Worm (Caenorhabditis elegans): ENCODE data around the gene F59A6.12.

The F59A6.12 gene

DNA sequence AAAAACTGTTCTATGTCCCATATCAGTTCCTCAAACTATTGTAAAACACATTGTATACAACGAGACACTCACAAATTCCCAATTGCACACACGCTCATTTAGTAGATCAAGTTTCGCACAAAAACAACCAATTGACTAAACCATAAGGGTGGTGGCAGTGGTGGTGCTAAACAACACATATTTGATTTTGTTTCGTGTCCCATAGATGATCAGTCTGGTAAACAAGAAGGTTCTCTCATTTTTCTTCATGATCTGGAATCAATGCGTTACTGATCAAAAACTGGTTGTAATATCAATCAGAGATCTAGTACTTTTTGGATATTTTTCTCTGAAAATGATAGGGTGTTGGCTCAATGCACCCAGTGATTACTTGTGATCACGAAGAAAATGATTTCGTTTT lies 6.7 kb upstream of the F59A6.12 start:
- TF ChIP-seq mxl-3 (GFP tag; optimal IDR thresholded peaks at IDR 0.05), result no peak
- TF ChIP-seq saeg-2 (GFP tag; IDR thresholded peaks at IDR 0.05), result no peak
- peak in 1 of 2 experiments; percentile 77 for TF ChIP-seq unc-62 (GFP tag; optimal IDR thresholded peaks at IDR 0.05 in 1 of 2)
- no peak for TF ChIP-seq unc-62 (tag; optimal IDR thresholded peaks at IDR 0.05)
- TF ChIP-seq mep-1 (tag; optimal IDR thresholded peaks at IDR 0.05), result no peak
- peak; percentile 24 for TF ChIP-seq aha-1 (tag)
- no peak for TF ChIP-seq ztf-11 (tag; optimal IDR thresholded peaks at IDR 0.05)

DNA sequence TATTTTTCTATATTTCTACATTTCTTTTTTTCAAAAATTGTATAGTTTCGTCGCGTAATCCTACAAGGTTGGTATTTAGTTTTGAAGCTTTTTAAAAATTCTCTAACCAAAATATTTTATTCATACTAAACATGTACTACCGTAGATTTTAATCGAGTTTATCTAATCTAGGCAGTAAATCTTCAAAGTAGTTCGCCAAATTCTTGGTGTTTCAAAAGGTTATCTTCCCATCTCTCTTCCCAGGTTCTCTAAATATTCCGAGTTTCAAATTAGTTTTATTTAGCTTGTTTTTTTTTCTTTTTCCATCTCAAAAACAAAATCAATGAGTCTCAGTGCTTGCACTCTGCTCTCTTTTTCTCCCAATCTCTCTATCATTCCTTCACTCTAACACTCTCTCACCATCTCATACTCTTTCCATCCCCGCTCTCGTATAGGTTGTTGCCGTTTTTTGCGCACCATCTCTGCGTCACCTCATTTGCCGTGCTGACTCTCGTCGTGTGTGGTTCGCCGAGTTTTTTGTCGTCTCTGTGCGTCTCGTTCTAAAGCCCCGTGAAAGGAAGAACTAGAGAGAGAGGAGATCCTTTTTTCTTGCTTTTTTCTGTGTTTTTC lies 5.2 kb upstream of the F59A6.12 start:
- TF ChIP-seq ceh-20 (GFP tag; IDR thresholded peaks at IDR 0.05) (peak; percentile 44), D1046.2 (GFP tag; IDR thresholded peaks at IDR 0.05) (no peak), dve-1 (tag; optimal IDR thresholded peaks at IDR 0.05; ENCODE audit: insufficient read depth) (peak; percentile 78), hmg-1.1 (GFP tag; IDR thresholded peaks at IDR 0.05) (peak; percentile 89), ctbp-1 (GFP tag; IDR thresholded peaks at IDR 0.05) (peak; percentile 71), hlh-30 (tag; optimal IDR thresholded peaks at IDR 0.05; ENCODE audit: insufficient read depth) (peak; percentile 77), dpl-1 (GFP tag; optimal IDR thresholded peaks at IDR 0.05) (peak; percentile 60), nhr-11 (tag; optimal IDR thresholded peaks at IDR 0.05) (peak; percentile 63), fkh-10 (GFP tag; optimal IDR thresholded peaks at IDR 0.05) (peak; percentile 58), arid-1 (GFP tag; conservative IDR thresholded peaks at IDR 0.05) (0 out of 2 replicates have a peak, but pooled peaks have one; percentile 23), F37D6.2 (tag; optimal IDR thresholded peaks at IDR 0.05) (peak; percentile 5), rbr-2 (tag; optimal IDR thresholded peaks at IDR 0.05) (peak; percentile 84), madf-9 (GFP tag; conservative IDR thresholded peaks at IDR 0.05) (0 out of 2 replicates have a peak, but pooled peaks have one; percentile 5), tra-1 (GFP tag; IDR thresholded peaks at IDR 0.05) (0 out of 2 replicates have a peak, but pooled peaks have one; percentile 3), nhr-6 (tag; optimal IDR thresholded peaks at IDR 0.05) (peak; percentile 21), pha-4 (GFP tag; IDR thresholded peaks at IDR 0.05) (peak; percentile 63; the same call in 1 of the 2 replicates), pha-4 (tag; optimal IDR thresholded peaks at IDR 0.05) (no peak), daf-16 (GFP tag; optimal IDR thresholded peaks at IDR 0.05) (peak; percentile 11 to 19), daf-16 (tag; optimal IDR thresholded peaks at IDR 0.05) (peak; percentile 74), spr-1 (tag; optimal IDR thresholded peaks at IDR 0.05) (peak; percentile 35), unc-62 (GFP tag; optimal IDR thresholded peaks at IDR 0.05 in 1 of 2) (peak in 1 of 2 experiments; percentile 63), unc-62 (tag; optimal IDR thresholded peaks at IDR 0.05) (no peak), mes-2 (tag; optimal IDR thresholded peaks at IDR 0.05; ENCODE audit: poor library complexity, severe bottlenecking) (peak; percentile 69), zfp-2 (tag; optimal IDR thresholded peaks at IDR 0.05) (no peak), lin-39 (tag; optimal IDR thresholded peaks at IDR 0.05) (no peak), ces-1 (GFP tag; optimal IDR thresholded peaks at IDR 0.05) (peak; percentile 33), zag-1 (tag; optimal IDR thresholded peaks at IDR 0.05) (no peak), lsy-2 (tag; optimal IDR thresholded peaks at IDR 0.05) (peak; percentile 57 to 76), aha-1 (tag) (peak; percentile 97), T26A8.4 (GFP tag; IDR thresholded peaks at IDR 0.05) (peak; percentile 49; the same call in 1 of the 2 replicates), nhr-28 (tag; optimal IDR thresholded peaks at IDR 0.05) (peak; percentile 72), F44E2.7 (GFP tag; IDR thresholded peaks at IDR 0.05) (no peak), hif-1 (tag; optimal IDR thresholded peaks at IDR 0.05) (peak in 1 of 2 experiments; percentile 51), php-3 (GFP tag; IDR thresholded peaks at IDR 0.05) (0 out of 2 replicates have a peak, but pooled peaks have one; percentile 16), ZK546.5 (tag; optimal IDR thresholded peaks at IDR 0.05) (peak in 1 of 2 experiments; percentile 20), zfp-3 (GFP tag; conservative IDR thresholded peaks at IDR 0.05) (no peak), nhr-102 (tag; optimal IDR thresholded peaks at IDR 0.05) (peak; percentile 12), zip-11 (GFP tag; IDR thresholded peaks at IDR 0.05) (no peak), nhr-25 (tag; optimal IDR thresholded peaks at IDR 0.05; ENCODE audit: borderline replicate concordance, insufficient read depth) (no peak), daf-19 (GFP tag; conservative IDR thresholded peaks at IDR 0.05) (no peak), hlh-11 (tag; optimal IDR thresholded peaks at IDR 0.05) (peak; percentile 83), duxl-1 (tag; optimal IDR thresholded peaks at IDR 0.05; ENCODE audit: poor library complexity) (peak; percentile 12), nhr-48 (tag; optimal IDR thresholded peaks at IDR 0.05) (peak; percentile 32)
